Fruit fly (Drosophila melanogaster) Kc167 (cell line): ENCODE measurements around the gene mthl10.

Source experiments
- Sin3A ChIP-seq: fragments of >200 bp; optimal IDR thresholded peaks from 2 replicates; lab custom pipeline; 2018; ENCODE audit warnings: missing external identifiers
- h ChIP-seq: fragments of >200 bp; optimal IDR thresholded peaks from 3 replicates; lab custom pipeline; 2018; ENCODE audit warnings: missing external identifiers
- psq ChIP-seq: fragments of >200 bp; optimal IDR thresholded peaks from 2 replicates; lab custom pipeline; 2017; ENCODE audit warnings: missing external identifiers

DNA sequence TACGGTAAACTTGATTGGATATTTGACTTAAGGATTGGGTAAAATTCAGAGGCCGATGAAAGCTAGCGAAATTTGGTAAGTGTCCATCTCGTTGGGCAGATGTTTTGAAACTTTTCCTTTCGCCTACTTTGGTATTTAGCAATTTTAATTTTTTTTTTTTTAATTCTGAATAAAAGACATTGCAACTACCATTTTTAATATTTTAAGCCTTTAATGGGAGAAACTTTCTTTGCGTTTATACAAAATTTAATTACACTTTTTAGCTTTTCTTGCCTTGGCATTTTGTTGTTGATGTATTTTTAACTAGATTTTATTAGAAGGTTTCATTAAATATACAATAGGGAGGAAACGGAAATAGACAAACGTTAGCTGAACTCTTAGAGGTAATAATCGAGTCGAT, 23.6 kb upstream of the mthl10 start, which contains the start of gene CG13884:
- TF ChIP-seq Sin3A (lab: Kevin White, UChicago) (no peak), h (no peak), psq (no peak)
